Fruit fly (Drosophila melanogaster) whole organism, embryonic: ENCODE measurements around the gene CG6878.
A peak's percentile ranks its signal among the peaks of the same experiment; 100 is the strongest.

Source experiments
- B-H2 ChIP-seq: fragments of 200-800 bp; sonication (Bioruptor generic); optimal IDR thresholded peaks from 2 replicates; lab custom pipeline; 2018; ENCODE audit warnings: missing biosample characterization, mild to moderate bottlenecking, missing genetic modification characterization
- CG10654 ChIP-seq: fragments of 200-800 bp; sonication (Bioruptor generic); optimal IDR thresholded peaks from 2 replicates; lab custom pipeline; 2016; ENCODE audit warnings: missing biosample characterization, missing genetic modification characterization
- CG12769 ChIP-seq: fragments of 200-800 bp; sonication (Bioruptor generic); optimal IDR thresholded peaks from 2 replicates; lab custom pipeline; 2019; ENCODE audit warnings: missing biosample characterization, mild to moderate bottlenecking, missing genetic modification characterization, moderate library complexity
- CG13894 ChIP-seq: fragments of 200-800 bp; sonication (Bioruptor generic); optimal IDR thresholded peaks from 3 replicates; lab custom pipeline; 2018; ENCODE audit warnings: missing biosample characterization, mild to moderate bottlenecking, missing genetic modification characterization, moderate library complexity
- CG15011 ChIP-seq: fragments of 200-800 bp; sonication (Bioruptor generic); optimal IDR thresholded peaks from 3 replicates; lab custom pipeline; 2018; ENCODE audit warnings: missing biosample characterization, mild to moderate bottlenecking, missing genetic modification characterization
- CG15269 ChIP-seq: fragments of 200-800 bp; sonication (Bioruptor generic); optimal IDR thresholded peaks from 2 replicates; lab custom pipeline; 2018; ENCODE audit warnings: missing biosample characterization, mild to moderate bottlenecking, missing genetic modification characterization, moderate library complexity
- CG1832 ChIP-seq: fragments of 200-800 bp; sonication (Bioruptor generic); optimal IDR thresholded peaks from 2 replicates; lab custom pipeline; 2017; ENCODE audit warnings: missing biosample characterization, mild to moderate bottlenecking, missing genetic modification characterization, inconsistent platforms
- CG2129 ChIP-seq: fragments of 200-800 bp; sonication (Bioruptor generic); IDR thresholded peaks from 2 replicates; pipeline ENCODE4 v1.3.6; 2022; ENCODE audit warnings: missing biosample characterization, missing genetic modification characterization; ENCODE audit not compliant: partially characterized antibody
- CG2678 ChIP-seq: fragments of 200-800 bp; sonication (Bioruptor generic); optimal IDR thresholded peaks from 3 replicates; lab custom pipeline; 2019; ENCODE audit warnings: missing biosample characterization, mild to moderate bottlenecking, missing genetic modification characterization, moderate library complexity
- CG30020 ChIP-seq: fragments of 200-800 bp; optimal IDR thresholded peaks from 2 replicates; lab custom pipeline; 2019; ENCODE audit warnings: missing biosample characterization, mild to moderate bottlenecking, missing genetic modification characterization, moderate library complexity
- CG31441 ChIP-seq: fragments of 200-800 bp; sonication (Bioruptor generic); IDR thresholded peaks from 2 replicates; pipeline ENCODE4 v1.3.6; 2022; ENCODE audit warnings: missing biosample characterization, missing genetic modification characterization
- CG34224 ChIP-seq: fragments of 200-800 bp; sonication (Bioruptor generic); IDR thresholded peaks from 3 replicates; pipeline ENCODE4 v1.3.6; 2022; ENCODE audit warnings: missing biosample characterization, missing genetic modification characterization; ENCODE audit not compliant: partially characterized antibody
- CG3995 ChIP-seq: fragments of 200-800 bp; sonication (Bioruptor generic); optimal IDR thresholded peaks from 3 replicates; lab custom pipeline; 2016; ENCODE audit warnings: missing biosample characterization, missing genetic modification characterization
- CG6683 ChIP-seq: fragments of 200-800 bp; sonication (Bioruptor generic); optimal IDR thresholded peaks from 2 replicates; lab custom pipeline; 2017; ENCODE audit warnings: missing biosample characterization, mild to moderate bottlenecking, missing genetic modification characterization, missing genetic modification reagents
- CG6791 ChIP-seq: fragments of 200-800 bp; sonication (Bioruptor generic); IDR thresholded peaks from 3 replicates; pipeline ENCODE4 v1.3.6; 2022; ENCODE audit warnings: missing biosample characterization, missing genetic modification characterization; ENCODE audit not compliant: partially characterized antibody
- CG6813 ChIP-seq: fragments of 200-800 bp; sonication (Bioruptor generic); optimal IDR thresholded peaks from 2 replicates; lab custom pipeline; 2017; ENCODE audit warnings: missing biosample characterization, missing genetic modification characterization, mild to moderate bottlenecking, moderate library complexity, missing genetic modification reagents
- CTCF ChIP-seq: fragments of 200-800 bp; sonication (Bioruptor generic); optimal IDR thresholded peaks from 2 replicates; lab custom pipeline; 2017; ENCODE audit warnings: missing biosample characterization, mild to moderate bottlenecking, missing genetic modification characterization, moderate library complexity
- Doc3 ChIP-seq: fragments of 200-800 bp; sonication (Bioruptor generic); IDR thresholded peaks from 3 replicates; pipeline ENCODE4 v1.3.6; 2022; ENCODE audit warnings: missing biosample characterization, missing genetic modification characterization; ENCODE audit not compliant: partially characterized antibody
- Fer1 ChIP-seq: fragments of 200-800 bp; sonication (Bioruptor generic); optimal IDR thresholded peaks from 2 replicates; lab custom pipeline; 2017; ENCODE audit warnings: missing biosample characterization, mild to moderate bottlenecking, missing genetic modification characterization
- Fer3 ChIP-seq: fragments of 200-800 bp; sonication (Bioruptor generic); optimal IDR thresholded peaks from 2 replicates; lab custom pipeline; 2018; ENCODE audit warnings: missing biosample characterization, mild to moderate bottlenecking, missing genetic modification characterization, moderate library complexity
- HmgZ ChIP-seq: fragments of 200-800 bp; sonication (Bioruptor generic); optimal IDR thresholded peaks from 2 replicates; lab custom pipeline; 2018; ENCODE audit warnings: missing biosample characterization, mild to moderate bottlenecking, missing genetic modification characterization
- Hr3 ChIP-seq: fragments of 200-800 bp; sonication (Bioruptor generic); optimal IDR thresholded peaks from 3 replicates; lab custom pipeline; 2016; ENCODE audit warnings: missing biosample characterization, missing genetic modification characterization
- Hr51 ChIP-seq, 2 experiments: fragments of 200-800 bp; sonication (Bioruptor generic); optimal IDR thresholded peaks; 2 replicates in 1 of 2; 3 replicates in 1 of 2; lab custom pipeline; 2016 to 2018; ENCODE audit warnings: missing biosample characterization in 2 of 2, missing genetic modification characterization in 2 of 2, mild to moderate bottlenecking in 1 of 2, moderate library complexity in 1 of 2
- MTF-1 ChIP-seq: fragments of 200-800 bp; sonication (Bioruptor generic); optimal IDR thresholded peaks from 2 replicates; lab custom pipeline; 2018; ENCODE audit warnings: missing biosample characterization, mild to moderate bottlenecking, missing genetic modification characterization, borderline replicate concordance
- Rfx ChIP-seq: fragments of 200-800 bp; sonication (Bioruptor generic); IDR thresholded peaks from 2 replicates; pipeline ENCODE4 v1.3.6; 2022; ENCODE audit warnings: missing biosample characterization, missing genetic modification characterization
- Sin3A ChIP-seq: fragments of >200 bp; optimal IDR thresholded peaks from 2 replicates; lab custom pipeline; 2018
- Sry-δ ChIP-seq: fragments of 200-800 bp; sonication (Bioruptor generic); optimal IDR thresholded peaks from 2 replicates; lab custom pipeline; 2016; ENCODE audit warnings: missing biosample characterization, missing genetic modification characterization
- ato ChIP-seq: fragments of 200-800 bp; sonication (Bioruptor generic); IDR thresholded peaks from 2 replicates; pipeline ENCODE4 v1.3.6; 2022; ENCODE audit warnings: missing biosample characterization, missing genetic modification characterization; ENCODE audit not compliant: partially characterized antibody
- chif ChIP-seq, 2 experiments: fragments of 200-800 bp; sonication (Bioruptor generic); optimal IDR thresholded peaks; 3 replicates each; lab custom pipeline; 2016; ENCODE audit warnings: missing biosample characterization in 2 of 2, missing genetic modification characterization in 2 of 2
- cwo ChIP-seq: fragments of 200-800 bp; sonication (Bioruptor generic); optimal IDR thresholded peaks from 3 replicates; lab custom pipeline; 2017; ENCODE audit warnings: missing biosample characterization, missing genetic modification characterization, mild to moderate bottlenecking, moderate library complexity, missing genetic modification reagents
- exex ChIP-seq: fragments of 200-800 bp; sonication (Bioruptor generic); optimal IDR thresholded peaks from 4 replicates; lab custom pipeline; 2018; ENCODE audit warnings: missing biosample characterization, mild to moderate bottlenecking, missing genetic modification characterization, moderate library complexity
- ftz-f1 ChIP-seq: fragments of 200-800 bp; sonication (Bioruptor generic); optimal IDR thresholded peaks from 2 replicates; lab custom pipeline; 2016; ENCODE audit warnings: missing biosample characterization, missing genetic modification characterization
- grau ChIP-seq: fragments of 200-800 bp; optimal IDR thresholded peaks from 3 replicates; lab custom pipeline; 2019; ENCODE audit warnings: missing biosample characterization, mild to moderate bottlenecking, missing genetic modification characterization, moderate library complexity
- gsb-n ChIP-seq: fragments of 200-800 bp; sonication (Bioruptor generic); optimal IDR thresholded peaks from 3 replicates; lab custom pipeline; 2018; ENCODE audit warnings: missing biosample characterization, mild to moderate bottlenecking, missing genetic modification characterization
- insv ChIP-seq, 2 experiments: fragments of 200-800 bp; sonication (Bioruptor generic); optimal IDR thresholded peaks; 3 replicates each; lab custom pipeline; 2016 to 2018; ENCODE audit warnings: missing biosample characterization in 2 of 2, missing genetic modification characterization in 2 of 2
- kni ChIP-seq: fragments of 200-800 bp; sonication (Bioruptor generic); optimal IDR thresholded peaks from 3 replicates; lab custom pipeline; 2017; ENCODE audit warnings: mild to moderate bottlenecking, missing biosample characterization, missing genetic modification reagents, missing genetic modification characterization
- knrl ChIP-seq: fragments of 200-800 bp; sonication (Bioruptor generic); IDR thresholded peaks from 3 replicates; pipeline ENCODE4 v1.3.6; 2022; ENCODE audit warnings: missing biosample characterization, missing genetic modification characterization; ENCODE audit not compliant: partially characterized antibody
- nau ChIP-seq: fragments of 200-800 bp; sonication (Bioruptor generic); optimal IDR thresholded peaks from 3 replicates; lab custom pipeline; 2017; ENCODE audit warnings: missing biosample characterization, mild to moderate bottlenecking, missing genetic modification characterization, missing genetic modification reagents
- nerfin-1 ChIP-seq: fragments of 200-800 bp; sonication (Bioruptor generic); optimal IDR thresholded peaks from 3 replicates; lab custom pipeline; 2019; ENCODE audit warnings: missing biosample characterization, mild to moderate bottlenecking, missing genetic modification characterization, moderate library complexity
- nmo ChIP-seq: fragments of 200-800 bp; sonication (Bioruptor generic); optimal IDR thresholded peaks from 2 replicates; lab custom pipeline; 2018; ENCODE audit warnings: missing biosample characterization, mild to moderate bottlenecking, missing genetic modification characterization, moderate library complexity
- repo ChIP-seq: fragments of 200-800 bp; sonication (Bioruptor generic); optimal IDR thresholded peaks from 2 replicates; lab custom pipeline; 2016; ENCODE audit warnings: missing biosample characterization, missing genetic modification characterization
- sob ChIP-seq: fragments of 200-800 bp; sonication (Bioruptor generic); IDR thresholded peaks from 2 replicates; pipeline ENCODE4 v1.3.6; 2022; ENCODE audit warnings: missing biosample characterization, missing genetic modification characterization
- sug ChIP-seq: fragments of 200-800 bp; optimal IDR thresholded peaks from 2 replicates; lab custom pipeline; 2019; ENCODE audit warnings: missing biosample characterization, mild to moderate bottlenecking, missing genetic modification characterization, moderate library complexity
- tgo ChIP-seq: fragments of 200-800 bp; sonication (Bioruptor generic); IDR thresholded peaks from 3 replicates; pipeline ENCODE4 v1.3.6; 2022; ENCODE audit warnings: missing biosample characterization, missing genetic modification characterization
- trh ChIP-seq: fragments of 200-800 bp; sonication (Bioruptor generic); optimal IDR thresholded peaks from 2 replicates; lab custom pipeline; 2016; ENCODE audit warnings: missing biosample characterization, missing genetic modification characterization
- unc-4 ChIP-seq: fragments of 200-800 bp; sonication (Bioruptor generic); IDR thresholded peaks from 2 replicates; pipeline ENCODE4 v1.3.6; 2022; ENCODE audit warnings: missing biosample characterization, missing genetic modification characterization; ENCODE audit not compliant: partially characterized antibody
- unpg ChIP-seq: fragments of 200-800 bp; sonication (Bioruptor generic); optimal IDR thresholded peaks from 3 replicates; lab custom pipeline; 2018; ENCODE audit warnings: missing biosample characterization, mild to moderate bottlenecking, missing genetic modification characterization, moderate library complexity

CG6878 gene

dm6 chr3L:15142004-15142890 is 19.4 kb upstream of the CG6878 start, which contains the start of gene Pdi (continued):
- TF ChIP-seq Fer1 (GFP tag; lab: Kevin White, UChicago) = peak; percentile 29
- TF ChIP-seq Doc3 = peak; percentile 57
- TF ChIP-seq Rfx (GFP tag; lab: Robert Waterston, UW) = peak; percentile 59
- peak; percentile 52 for TF ChIP-seq HmgZ
- peak; percentile 43 for TF ChIP-seq Sin3A (lab: Kevin White, UChicago)
- peak; percentile 97 for TF ChIP-seq CTCF (GFP tag; lab: Kevin White, UChicago)
- peak; percentile 12 for TF ChIP-seq exex (tag; lab: Kevin White, UChicago)
- peak; percentile 71 for TF ChIP-seq CG1832 (GFP tag; lab: Kevin White, UChicago)
- peak; percentile 22; the same call in 1 of the 2 replicates for TF ChIP-seq CG2129
- peak; percentile 2 for TF ChIP-seq repo (GFP tag; lab: Kevin White, UChicago)
- no peak for TF ChIP-seq CG15011 (GFP tag; lab: Kevin White, UChicago)
- TF ChIP-seq nmo (GFP tag; lab: Kevin White, UChicago) = peak; percentile 62
- TF ChIP-seq nau (GFP tag; lab: Kevin White, UChicago) = no peak
- TF ChIP-seq knrl (GFP tag; lab: Robert Waterston, UW) = peak; percentile 79
- peak; percentile 53 for TF ChIP-seq grau (tag; lab: Kevin White, UChicago)
- peak; percentile 83 for TF ChIP-seq unc-4
- peak; percentile 24 for TF ChIP-seq CG3995 (GFP tag; lab: Kevin White, UChicago)
- peak; percentile 9 for TF ChIP-seq Hr3 (GFP tag; lab: Kevin White, UChicago)
- peak; percentile 21 for TF ChIP-seq CG2678 (tag; lab: Kevin White, UChicago)
- peak; percentile 60 for TF ChIP-seq CG13894 (tag; lab: Kevin White, UChicago)
- peak; percentile 80 for TF ChIP-seq Sry-δ (GFP tag; lab: Kevin White, UChicago)
- TF ChIP-seq B-H2 (GFP tag; lab: Kevin White, UChicago) = peak; percentile 50
- TF ChIP-seq CG15269 (tag; lab: Kevin White, UChicago) = peak; percentile 11
- no peak for TF ChIP-seq CG6683 (GFP tag; lab: Kevin White, UChicago)
- TF ChIP-seq CG6813 (GFP tag; lab: Kevin White, UChicago) = no peak
- no peak for TF ChIP-seq CG10654 (GFP tag; lab: Kevin White, UChicago)
- TF ChIP-seq insv (GFP tag; optimal IDR thresholded peaks at IDR 0.05; lab: Kevin White, UChicago) = peak in 1 of 2 experiments; percentile 24
- peak; percentile 1 for TF ChIP-seq trh (GFP tag; lab: Kevin White, UChicago)
- peak; percentile 1 for TF ChIP-seq MTF-1 (GFP tag; lab: Kevin White, UChicago)
- peak in 1 of 2 experiments; percentile 39 for TF ChIP-seq chif (GFP tag; optimal IDR thresholded peaks at IDR 0.05; lab: Kevin White, UChicago)
- TF ChIP-seq nerfin-1 = peak; percentile 41
- TF ChIP-seq sug (tag; lab: Kevin White, UChicago) = peak; percentile 50
- TF ChIP-seq Fer3 (tag; lab: Kevin White, UChicago) = peak; percentile 26
- TF ChIP-seq cwo = peak; percentile 2
- TF ChIP-seq tgo = no peak
- peak; percentile 64 for TF ChIP-seq CG34224
- TF ChIP-seq CG6791 (GFP tag; lab: Robert Waterston, UW) = peak; percentile 58; the same call in 1 of the 3 replicates
- peak; percentile 30 for TF ChIP-seq unpg
- 0 out of 2 replicates have a peak, but pooled peaks have one; percentile 25 for TF ChIP-seq CG31441 (GFP tag; lab: Robert Waterston, UW)
- peak; percentile 60; the same call in 1 of the 2 replicates for TF ChIP-seq sob (GFP tag; lab: Robert Waterston, UW)
- peak; percentile 53 for TF ChIP-seq CG30020 (tag; lab: Kevin White, UChicago)
- peak; percentile 54 for TF ChIP-seq ato
- TF ChIP-seq Hr51 (GFP tag; optimal IDR thresholded peaks at IDR 0.05; lab: Kevin White, UChicago) = no peak
- TF ChIP-seq ftz-f1 (GFP tag; lab: Kevin White, UChicago) = peak; percentile 28
- TF ChIP-seq kni (GFP tag; lab: Kevin White, UChicago) = no peak
- peak; percentile 43 for TF ChIP-seq CG12769 (tag; lab: Kevin White, UChicago)
- TF ChIP-seq gsb-n = peak; percentile 32
